Fruit fly (Drosophila melanogaster) whole organism: ENCODE measurements around the gene CG45690.

Experiments
- EcR ChIP-seq, 2 experiments: fragments of >200 bp; optimal IDR thresholded peaks; 2 replicates each; lab custom pipeline; 2017; ENCODE audit warnings: missing biosample characterization in 2 of 2, missing genetic modification characterization in 2 of 2, missing genetic modification reagents in 2 of 2
- pan ChIP-seq: fragments of >200 bp; optimal IDR thresholded peaks from 2 replicates; lab custom pipeline; 2017
- psq ChIP-seq: fragments of >200 bp; optimal IDR thresholded peaks from 2 replicates; lab custom pipeline; 2017
- usp ChIP-seq: fragments of >200 bp; optimal IDR thresholded peaks from 2 replicates; lab custom pipeline; 2017; ENCODE audit warnings: missing biosample characterization, missing genetic modification characterization, mixed read lengths

- TF ChIP-seq EcR (GFP tag; optimal IDR thresholded peaks at IDR 0.05; lab: Kevin White, UChicago) (no peak), usp (GFP tag; lab: Kevin White, UChicago) (no peak), psq (lab: Kevin White, UChicago) (no peak), pan (lab: Kevin White, UChicago) (no peak)
Observed at dm6 chr2L:10647720-10648349, 10.2 kb upstream of the CG45690 start.
